Fruit fly (Drosophila melanogaster): ENCODE measurements around the gene gb.

gb gene

DNA sequence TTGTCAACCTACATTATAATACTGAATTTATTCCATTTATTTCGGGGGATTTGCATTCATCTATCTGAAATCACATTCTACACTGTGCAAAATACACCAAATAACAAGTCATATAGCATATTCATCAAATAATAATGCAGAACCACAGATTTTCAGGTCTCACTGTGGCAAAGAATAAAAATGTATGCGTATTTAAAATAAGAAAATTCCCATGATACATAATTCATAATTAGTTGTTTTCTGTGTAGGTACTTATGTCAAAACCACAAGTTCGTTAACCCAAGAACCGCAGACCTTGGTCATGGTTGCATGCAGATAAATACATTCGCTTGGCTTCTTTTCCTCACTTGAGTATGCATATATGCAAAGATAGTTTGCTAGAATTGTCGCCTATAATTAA is 19.8 kb downstream of the gb start (continued):
- TF ChIP-seq Lpt (GFP tag; optimal IDR thresholded peaks at IDR 0.05) (no peak), Eip78C (GFP tag) (peak; percentile 62), CG3919 (GFP tag; optimal IDR thresholded peaks at IDR 0.05) (peak; percentile 52), Sox15 (GFP tag; optimal IDR thresholded peaks at IDR 0.05) (no peak), Gug (GFP tag; IDR thresholded peaks at IDR 0.05) (no peak), dsx (GFP tag; optimal IDR thresholded peaks at IDR 0.05; ENCODE audit: poor library complexity, severe bottlenecking) (peak; percentile 20), ss (GFP tag; optimal IDR thresholded peaks at IDR 0.05) (peak; percentile 24 to 27), CG7368 (GFP tag; optimal IDR thresholded peaks at IDR 0.05) (no peak), cyc (GFP tag; optimal IDR thresholded peaks at IDR 0.05) (peak; percentile 16), CG8632 (GFP tag; optimal IDR thresholded peaks at IDR 0.05) (no peak), esn (GFP tag; optimal IDR thresholded peaks at IDR 0.05) (no peak), acj6 (GFP tag; optimal IDR thresholded peaks at IDR 0.05) (peak; percentile 39), CG4318 (GFP tag; optimal IDR thresholded peaks at IDR 0.05) (no peak)

DNA sequence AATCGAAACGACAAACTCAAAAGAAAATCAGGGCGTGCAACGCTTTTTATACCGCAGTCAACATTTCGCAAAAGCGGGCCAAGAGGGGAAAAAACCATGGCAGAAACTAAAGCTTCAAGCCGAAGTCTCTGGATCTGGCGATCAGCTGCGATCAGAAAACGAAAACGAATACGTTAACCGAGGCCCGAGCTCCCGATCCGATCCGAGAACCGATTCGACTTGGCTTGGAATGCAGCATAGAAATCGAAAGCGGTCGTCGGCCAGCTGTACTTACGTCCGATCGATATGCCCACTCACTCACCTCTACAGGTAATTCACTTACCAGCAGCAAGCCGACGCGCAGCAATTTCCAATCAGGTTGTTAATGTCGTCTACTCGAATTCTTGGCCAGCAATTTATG is 21.0 kb downstream of the gb start, which contains the start of gene Cpr97Eb:
Gene Cpr97Eb, minus strand, starts transcription at position 25 of the 400 bp plus-strand sequence.
- TF ChIP-seq ss (GFP tag; optimal IDR thresholded peaks at IDR 0.05) = peak in 1 of 2 experiments; percentile 43
- peak; percentile 54; the same call in 2 of the 3 replicates for TF ChIP-seq CG6163 (GFP tag; IDR thresholded peaks at IDR 0.05)
- no peak for TF ChIP-seq CG6276 (GFP tag; optimal IDR thresholded peaks at IDR 0.05)
- no peak for TF ChIP-seq CG32006 (GFP tag; optimal IDR thresholded peaks at IDR 0.05)
- no peak for TF ChIP-seq cyc (GFP tag; optimal IDR thresholded peaks at IDR 0.05)
- TF ChIP-seq Lpt (GFP tag; optimal IDR thresholded peaks at IDR 0.05) = peak; percentile 25
- TF ChIP-seq Eip93F (GFP tag; optimal IDR thresholded peaks at IDR 0.05) = no peak
- TF ChIP-seq Blimp-1 (GFP tag; optimal IDR thresholded peaks at IDR 0.05) = peak; percentile 84
- peak; percentile 42 for TF ChIP-seq Eip75B (GFP tag; optimal IDR thresholded peaks at IDR 0.05)
- 0 out of 3 replicates have a peak, but pooled peaks have one; percentile 21 for TF ChIP-seq eg (GFP tag; IDR thresholded peaks at IDR 0.05)
- TF ChIP-seq Eip78C (GFP tag) = peak; percentile 18

DNA sequence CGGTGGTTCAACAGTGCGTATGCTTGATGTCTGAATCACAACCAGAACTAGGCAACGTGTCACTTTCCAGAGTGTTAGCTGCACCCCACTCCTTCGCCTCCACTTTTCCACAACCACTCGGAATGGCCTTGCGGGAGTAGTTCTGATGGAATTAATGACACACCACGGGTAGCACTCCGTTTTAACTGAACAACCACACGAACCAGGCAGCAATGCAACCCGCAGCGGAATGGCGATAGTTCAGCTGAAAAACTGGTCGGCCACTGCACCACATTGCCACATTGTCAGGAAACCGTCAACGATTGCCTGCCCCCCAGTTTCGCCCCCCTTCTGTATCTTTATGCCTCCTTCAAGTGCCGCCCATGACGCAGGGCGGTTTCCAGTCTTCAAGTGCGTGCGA is 24.5 kb downstream of the gb start, which contains the start of gene Cpr97Ea:
Gene Cpr97Ea, minus strand, starts transcription at position 230 of the 400 bp plus-strand sequence.
- TF ChIP-seq Ets96B (tag; optimal IDR thresholded peaks at IDR 0.05) (no peak), net (GFP tag; optimal IDR thresholded peaks at IDR 0.05) (no peak), salr (GFP tag; optimal IDR thresholded peaks at IDR 0.05) (no peak), CG7368 (GFP tag; optimal IDR thresholded peaks at IDR 0.05) (no peak), CG16779 (tag; optimal IDR thresholded peaks at IDR 0.05) (no peak), CG6163 (GFP tag; IDR thresholded peaks at IDR 0.05) (no peak), OdsH (GFP tag; optimal IDR thresholded peaks at IDR 0.05) (no peak), pdm3 (GFP tag; optimal IDR thresholded peaks at IDR 0.05) (no peak), CG8119 (GFP tag; IDR thresholded peaks at IDR 0.05) (no peak), fkh (GFP tag; optimal IDR thresholded peaks at IDR 0.05) (no peak), Smox (GFP tag; optimal IDR thresholded peaks at IDR 0.05) (no peak), Hr39 (GFP tag; optimal IDR thresholded peaks at IDR 0.05) (no peak), CG4318 (GFP tag; optimal IDR thresholded peaks at IDR 0.05) (no peak), Eip78C (GFP tag) (peak; percentile 18), topi (GFP tag; optimal IDR thresholded peaks at IDR 0.05) (no peak), fd85E (GFP tag; optimal IDR thresholded peaks at IDR 0.05) (no peak), ss (GFP tag; optimal IDR thresholded peaks at IDR 0.05) (peak; percentile 0 to 18), CG8632 (GFP tag; optimal IDR thresholded peaks at IDR 0.05) (no peak), Blimp-1 (GFP tag; optimal IDR thresholded peaks at IDR 0.05) (no peak), CG1621 (tag; optimal IDR thresholded peaks at IDR 0.05) (peak; percentile 76)

DNA sequence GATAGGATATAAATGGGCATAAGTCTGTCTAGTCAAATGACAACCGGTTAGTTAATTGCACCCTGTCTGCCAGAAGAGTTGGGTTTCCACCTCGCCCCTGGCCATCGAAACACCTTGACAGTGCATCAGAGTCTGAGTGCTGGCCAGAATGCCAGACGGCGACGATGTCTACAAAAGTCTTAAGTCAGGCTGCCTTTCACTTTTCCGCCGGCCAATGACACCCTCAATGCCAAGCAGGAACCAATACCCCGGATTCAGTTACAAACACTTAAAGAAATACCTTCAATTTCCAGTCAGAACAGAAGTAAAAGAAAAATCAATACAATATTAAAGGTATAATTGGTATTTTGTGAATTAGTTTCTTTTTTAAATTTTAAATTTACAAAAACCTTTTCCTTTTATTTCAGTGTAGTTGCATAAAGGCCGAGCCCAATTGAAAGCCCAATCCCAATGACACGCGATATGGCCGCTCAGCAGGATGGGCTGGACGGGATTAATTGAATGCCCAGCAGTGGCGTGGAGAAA is 27.5 kb downstream of the gb start:
- TF ChIP-seq Ets96B (tag; optimal IDR thresholded peaks at IDR 0.05) (peak; percentile 64), CG6792 (GFP tag; optimal IDR thresholded peaks at IDR 0.05) (peak; percentile 16), fkh (GFP tag; optimal IDR thresholded peaks at IDR 0.05) (no peak), Ets21C (GFP tag; optimal IDR thresholded peaks at IDR 0.05) (no peak), CG3919 (GFP tag; optimal IDR thresholded peaks at IDR 0.05) (peak; percentile 49), CG11902 (GFP tag; optimal IDR thresholded peaks at IDR 0.05) (no peak), CG6854 (GFP tag; optimal IDR thresholded peaks at IDR 0.05) (no peak), Blimp-1 (GFP tag; optimal IDR thresholded peaks at IDR 0.05) (peak; percentile 1), spab (GFP tag; optimal IDR thresholded peaks at IDR 0.05) (peak; percentile 45), CG16779 (tag; optimal IDR thresholded peaks at IDR 0.05) (no peak), CG6163 (GFP tag; IDR thresholded peaks at IDR 0.05) (peak; percentile 78), CG10631 (GFP tag; optimal IDR thresholded peaks at IDR 0.05) (peak; percentile 21), Hr38 (GFP tag; optimal IDR thresholded peaks at IDR 0.05) (no peak), CG9139 (GFP tag; optimal IDR thresholded peaks at IDR 0.05) (peak; percentile 28), lz (GFP tag; optimal IDR thresholded peaks at IDR 0.05) (no peak), CG4318 (GFP tag; optimal IDR thresholded peaks at IDR 0.05) (no peak), fd85E (GFP tag; optimal IDR thresholded peaks at IDR 0.05) (no peak), CG6808 (GFP tag; optimal IDR thresholded peaks at IDR 0.05) (peak; percentile 63), topi (GFP tag; optimal IDR thresholded peaks at IDR 0.05) (peak; percentile 19), vri (GFP tag; optimal IDR thresholded peaks at IDR 0.05) (no peak)
